Fruit fly (Drosophila melanogaster) whole organism, embryonic: ENCODE data around the gene RpS17.

Experiments used
- Antp ChIP-seq: fragments of 200-800 bp; sonication (Bioruptor generic); optimal IDR thresholded peaks from 3 replicates; lab custom pipeline; 2016; ENCODE audit warnings: missing biosample characterization, missing genetic modification characterization
- Blimp-1 ChIP-seq: fragments of 200-800 bp; sonication (Bioruptor generic); optimal IDR thresholded peaks from 3 replicates; lab custom pipeline; 2018; ENCODE audit warnings: missing biosample characterization, missing genetic modification characterization, mild to moderate bottlenecking, moderate library complexity, missing genetic modification reagents
- CG10209 ChIP-seq: fragments of 200-800 bp; sonication (Bioruptor generic); optimal IDR thresholded peaks from 3 replicates; lab custom pipeline; 2017; ENCODE audit warnings: missing biosample characterization, mild to moderate bottlenecking, missing genetic modification characterization, missing genetic modification reagents
- CG10565 ChIP-seq: fragments of 200-800 bp; sonication (Bioruptor generic); optimal IDR thresholded peaks from 3 replicates; lab custom pipeline; 2016; ENCODE audit warnings: missing biosample characterization, mild to moderate bottlenecking, missing genetic modification characterization
- CG11696 ChIP-seq: fragments of 200-800 bp; sonication (Bioruptor generic); IDR thresholded peaks from 2 replicates; pipeline ENCODE4 v1.3.6; 2022; ENCODE audit warnings: missing biosample characterization, missing genetic modification characterization
- CG12155 ChIP-seq: fragments of 200-800 bp; sonication (Bioruptor generic); optimal IDR thresholded peaks from 3 replicates; lab custom pipeline; 2016; ENCODE audit warnings: missing biosample characterization, missing genetic modification characterization
- CG15011 ChIP-seq: fragments of 200-800 bp; sonication (Bioruptor generic); optimal IDR thresholded peaks from 3 replicates; lab custom pipeline; 2018; ENCODE audit warnings: missing biosample characterization, mild to moderate bottlenecking, missing genetic modification characterization
- CG15601 ChIP-seq: fragments of 200-800 bp; sonication (Bioruptor generic); optimal IDR thresholded peaks from 3 replicates; lab custom pipeline; 2019; ENCODE audit warnings: missing biosample characterization, mild to moderate bottlenecking, missing genetic modification characterization, moderate library complexity
- CG16779 ChIP-seq: fragments of 200-800 bp; sonication (Bioruptor generic); IDR thresholded peaks from 2 replicates; pipeline ENCODE4 v1.3.6; 2022; ENCODE audit warnings: missing biosample characterization, missing genetic modification characterization
- CG17328 ChIP-seq: fragments of 200-800 bp; sonication (Bioruptor generic); IDR thresholded peaks from 2 replicates; pipeline ENCODE4 v1.3.6; 2022; ENCODE audit warnings: missing biosample characterization, missing genetic modification characterization
- CG18011 ChIP-seq: fragments of 200-800 bp; sonication (Bioruptor generic); optimal IDR thresholded peaks from 2 replicates; lab custom pipeline; 2017; ENCODE audit warnings: missing biosample characterization, missing genetic modification characterization, mild to moderate bottlenecking, moderate library complexity, missing genotype
- CG18619 ChIP-seq: fragments of 200-800 bp; sonication (Bioruptor generic); optimal IDR thresholded peaks from 3 replicates; lab custom pipeline; 2017; ENCODE audit warnings: missing biosample characterization, mild to moderate bottlenecking, missing genetic modification characterization
- CG18764 ChIP-seq: fragments of 200-800 bp; sonication (Bioruptor generic); optimal IDR thresholded peaks from 3 replicates; lab custom pipeline; 2016; ENCODE audit warnings: missing biosample characterization, missing genetic modification characterization
- CG2712 ChIP-seq: fragments of 200-800 bp; optimal IDR thresholded peaks from 3 replicates; lab custom pipeline; 2019; ENCODE audit warnings: missing biosample characterization, mild to moderate bottlenecking, missing genetic modification characterization, moderate library complexity
- CG3065 ChIP-seq: fragments of 200-800 bp; sonication (Bioruptor generic); optimal IDR thresholded peaks from 2 replicates; lab custom pipeline; 2016; ENCODE audit warnings: missing biosample characterization, missing genetic modification characterization
- CG32767 ChIP-seq: fragments of 200-800 bp; sonication (Bioruptor generic); IDR thresholded peaks from 2 replicates; pipeline ENCODE4 v1.3.6; 2022; ENCODE audit warnings: missing biosample characterization, missing genetic modification characterization
- CG3281 ChIP-seq: fragments of 200-800 bp; sonication (Bioruptor generic); optimal IDR thresholded peaks from 3 replicates; lab custom pipeline; 2017; ENCODE audit warnings: missing biosample characterization, mild to moderate bottlenecking, missing genetic modification characterization
- CG4328 ChIP-seq: fragments of 200-800 bp; sonication (Bioruptor generic); optimal IDR thresholded peaks from 3 replicates; lab custom pipeline; 2017; ENCODE audit warnings: missing biosample characterization, missing genetic modification reagents, missing genetic modification characterization
- CG4404 ChIP-seq: fragments of 200-800 bp; sonication (Bioruptor generic); IDR thresholded peaks from 2 replicates; pipeline ENCODE4 v1.3.6; 2022; ENCODE audit warnings: missing biosample characterization, missing genetic modification characterization
- CG6254 ChIP-seq: fragments of 200-800 bp; sonication (Bioruptor generic); optimal IDR thresholded peaks from 3 replicates; lab custom pipeline; 2017; ENCODE audit warnings: mild to moderate bottlenecking, missing biosample characterization, missing genetic modification reagents, missing genetic modification characterization
- CG6683 ChIP-seq: fragments of 200-800 bp; sonication (Bioruptor generic); optimal IDR thresholded peaks from 2 replicates; lab custom pipeline; 2017; ENCODE audit warnings: missing biosample characterization, mild to moderate bottlenecking, missing genetic modification characterization, missing genetic modification reagents
- CG8290 ChIP-seq, 3 experiments: fragments of 200-800 bp; sonication (Bioruptor generic); optimal IDR thresholded peaks; 2 replicates each; lab custom pipeline; 2016 to 2019; ENCODE audit warnings: missing biosample characterization in 3 of 3, missing genetic modification characterization in 3 of 3, mild to moderate bottlenecking in 2 of 3, moderate library complexity in 1 of 3
- CG9215 ChIP-seq: fragments of 200-800 bp; sonication (Bioruptor generic); IDR thresholded peaks from 2 replicates; pipeline ENCODE4 v1.3.6; 2022; ENCODE audit warnings: missing biosample characterization, missing genetic modification characterization
- CG9932 ChIP-seq: fragments of 200-800 bp; sonication (Bioruptor generic); IDR thresholded peaks from 2 replicates; pipeline ENCODE4 v1.3.6; 2022; ENCODE audit warnings: missing biosample characterization, missing genetic modification characterization
- Dll ChIP-seq: fragments of 200-800 bp; sonication (Bioruptor generic); IDR thresholded peaks from 4 replicates; pipeline ENCODE4 v1.3.6; 2022; ENCODE audit warnings: missing biosample characterization, missing genetic modification characterization; ENCODE audit not compliant: partially characterized antibody
- HLH3B ChIP-seq: fragments of 200-800 bp; sonication (Bioruptor generic); IDR thresholded peaks from 2 replicates; pipeline ENCODE4 v1.3.6; 2022; ENCODE audit warnings: missing biosample characterization, missing genetic modification characterization
- Hand ChIP-seq: fragments of 200-800 bp; sonication (Bioruptor generic); optimal IDR thresholded peaks from 2 replicates; lab custom pipeline; 2017; ENCODE audit warnings: mild to moderate bottlenecking, missing biosample characterization, missing genetic modification reagents, missing genetic modification characterization
- Hr3 ChIP-seq: fragments of 200-800 bp; sonication (Bioruptor generic); optimal IDR thresholded peaks from 3 replicates; lab custom pipeline; 2016; ENCODE audit warnings: missing biosample characterization, missing genetic modification characterization
- Meics ChIP-seq: fragments of 200-800 bp; sonication (Bioruptor generic); optimal IDR thresholded peaks from 2 replicates; lab custom pipeline; 2017; ENCODE audit warnings: missing biosample characterization, mild to moderate bottlenecking, missing genetic modification characterization
- Neu2 ChIP-seq: fragments of 200-800 bp; sonication (Bioruptor generic); optimal IDR thresholded peaks from 3 replicates; lab custom pipeline; 2016; ENCODE audit warnings: missing biosample characterization, missing genetic modification characterization, borderline replicate concordance
- Nf-YA ChIP-seq: fragments of 200-800 bp; sonication (Bioruptor generic); IDR thresholded peaks from 2 replicates; pipeline ENCODE4 v1.3.6; 2022; ENCODE audit warnings: missing biosample characterization, missing genetic modification characterization
- Nf-YC ChIP-seq: fragments of 200-800 bp; optimal IDR thresholded peaks from 3 replicates; lab custom pipeline; 2019; ENCODE audit warnings: missing biosample characterization, mild to moderate bottlenecking, missing genetic modification characterization, moderate library complexity
- Oli ChIP-seq: fragments of 200-800 bp; sonication (Bioruptor generic); optimal IDR thresholded peaks from 2 replicates; lab custom pipeline; 2018; ENCODE audit warnings: missing biosample characterization, mild to moderate bottlenecking, missing genetic modification characterization, moderate library complexity
- Sin3A ChIP-seq: fragments of >200 bp; optimal IDR thresholded peaks from 2 replicates; lab custom pipeline; 2018
- abd-A ChIP-seq: fragments of 200-800 bp; sonication (Bioruptor generic); optimal IDR thresholded peaks from 3 replicates; lab custom pipeline; 2019; ENCODE audit warnings: missing biosample characterization, mild to moderate bottlenecking, missing genetic modification characterization, moderate library complexity
- bigmax ChIP-seq: fragments of 200-800 bp; sonication (Bioruptor generic); optimal IDR thresholded peaks from 2 replicates; lab custom pipeline; 2018; ENCODE audit warnings: missing biosample characterization, mild to moderate bottlenecking, missing genetic modification characterization
- chn ChIP-seq: fragments of 200-800 bp; sonication (Bioruptor generic); optimal IDR thresholded peaks from 2 replicates; lab custom pipeline; 2016; ENCODE audit warnings: missing biosample characterization, missing genetic modification characterization
- fd96Cb ChIP-seq: fragments of 200-800 bp; sonication (Bioruptor generic); optimal IDR thresholded peaks from 2 replicates; lab custom pipeline; 2018; ENCODE audit warnings: missing biosample characterization, mild to moderate bottlenecking, missing genetic modification characterization, moderate library complexity
- gro ChIP-seq: fragments of 200-800 bp; sonication (Bioruptor generic); optimal IDR thresholded peaks from 2 replicates; lab custom pipeline; 2016; ENCODE audit warnings: missing biosample characterization, missing genetic modification characterization
- inv ChIP-seq: fragments of 200-800 bp; sonication (Bioruptor generic); IDR thresholded peaks from 2 replicates; pipeline ENCODE4 v1.3.6; 2022; ENCODE audit warnings: missing biosample characterization, missing genetic modification characterization; ENCODE audit not compliant: partially characterized antibody
- lbe ChIP-seq: fragments of 200-800 bp; sonication (Bioruptor generic); optimal IDR thresholded peaks from 2 replicates; lab custom pipeline; 2016; ENCODE audit warnings: missing biosample characterization, mild to moderate bottlenecking, missing genetic modification characterization
- lov ChIP-seq, 2 experiments: fragments of 200-800 bp in 1 of 2; fragments of >200 bp in 1 of 2; sonication (Bioruptor generic) in 1 of 2; IDR thresholded peaks in 1 of 2; optimal IDR thresholded peaks in 1 of 2; 2 replicates in 1 of 2; 3 replicates in 1 of 2; pipeline versions ENCODE4 v1.3.6 to Lab custom; 2017 to 2022; ENCODE audit warnings: missing biosample characterization in 1 of 2, missing genetic modification characterization in 1 of 2
- pfk ChIP-seq: fragments of 200-800 bp; sonication (Bioruptor generic); optimal IDR thresholded peaks from 2 replicates; lab custom pipeline; 2018; ENCODE audit warnings: missing biosample characterization, mild to moderate bottlenecking, missing genetic modification characterization, moderate library complexity
- pnt ChIP-seq: fragments of 200-800 bp; sonication (Bioruptor generic); optimal IDR thresholded peaks from 3 replicates; lab custom pipeline; 2016; ENCODE audit warnings: missing biosample characterization, missing genetic modification characterization
- sc ChIP-seq, 3 experiments: fragments of >200 bp in 2 of 3; fragments of 200-800 bp in 1 of 3; sonication (Bioruptor generic) in 1 of 3; optimal IDR thresholded peaks; 2 replicates in 2 of 3; 3 replicates in 1 of 3; lab custom pipeline; 2017; ENCODE audit warnings: mild to moderate bottlenecking in 1 of 3, missing biosample characterization in 1 of 3, missing genetic modification characterization in 1 of 3, missing genetic modification reagents in 1 of 3
- sens-2 ChIP-seq: fragments of 200-800 bp; sonication (Bioruptor generic); IDR thresholded peaks from 2 replicates; pipeline ENCODE4 v1.3.6; 2022; ENCODE audit warnings: missing biosample characterization, missing genetic modification characterization
- sqz ChIP-seq: fragments of 200-800 bp; sonication (Bioruptor generic); optimal IDR thresholded peaks from 3 replicates; lab custom pipeline; 2018; ENCODE audit warnings: missing biosample characterization, mild to moderate bottlenecking, missing genetic modification characterization
- tx ChIP-seq: fragments of 200-800 bp; sonication (Bioruptor generic); optimal IDR thresholded peaks from 2 replicates; lab custom pipeline; 2016; ENCODE audit warnings: missing biosample characterization, missing genetic modification characterization
- zfh2 ChIP-seq: fragments of 200-800 bp; sonication (Bioruptor generic); optimal IDR thresholded peaks from 2 replicates; lab custom pipeline; 2016; ENCODE audit warnings: missing biosample characterization, missing genetic modification characterization

The RpS17 gene

dm6 chr3L:9397156-9397555, 32.5 kb downstream of the RpS17 start (continued):
- no peak for TF ChIP-seq lov (optimal IDR thresholded peaks at IDR 0.05; lab: Kevin White, UChicago)
- TF ChIP-seq lov (GFP tag; IDR thresholded peaks at IDR 0.05; lab: Robert Waterston, UW): peak; percentile 62; the same call in 1 of the 3 replicates
- peak; percentile 34 for TF ChIP-seq CG6254 (GFP tag; lab: Kevin White, UChicago)
- no peak for TF ChIP-seq Hr3 (GFP tag; lab: Kevin White, UChicago)
- peak; percentile 66 for TF ChIP-seq CG10209
- peak; percentile 66 for TF ChIP-seq sqz (GFP tag; lab: Kevin White, UChicago)
- peak; percentile 16 for TF ChIP-seq zfh2 (GFP tag; lab: Kevin White, UChicago)
- 0 out of 2 replicates have a peak, but pooled peaks have one; percentile 6 for TF ChIP-seq CG11696 (GFP tag; lab: Robert Waterston, UW)
- TF ChIP-seq CG18619 (GFP tag; lab: Kevin White, UChicago): peak; percentile 52
- no peak for TF ChIP-seq CG4404 (GFP tag; lab: Robert Waterston, UW)
- TF ChIP-seq CG9215: no peak
- TF ChIP-seq CG16779 (GFP tag; lab: Robert Waterston, UW): 0 out of 2 replicates have a peak, but pooled peaks have one; percentile 48
- peak; percentile 90 for TF ChIP-seq Meics (GFP tag; lab: Kevin White, UChicago)
- TF ChIP-seq inv (GFP tag; lab: Robert Waterston, UW): no peak
- no peak for TF ChIP-seq chn (GFP tag; lab: Kevin White, UChicago)
- TF ChIP-seq CG8290 (GFP tag; optimal IDR thresholded peaks at IDR 0.05; lab: Kevin White, UChicago): peak; percentile 53
- peak in 1 of 2 experiments; percentile 91 for TF ChIP-seq CG8290 (tag; optimal IDR thresholded peaks at IDR 0.05; lab: Kevin White, UChicago)
- no peak for TF ChIP-seq Sin3A (lab: Kevin White, UChicago)
- peak; percentile 3 for TF ChIP-seq Hand (GFP tag; lab: Kevin White, UChicago)
- TF ChIP-seq Blimp-1 (GFP tag; lab: Kevin White, UChicago): peak; percentile 58
- TF ChIP-seq CG15601 (tag; lab: Kevin White, UChicago): peak; percentile 36
- peak; percentile 22 for TF ChIP-seq Nf-YC (tag; lab: Kevin White, UChicago)
- no peak for TF ChIP-seq CG9932 (GFP tag; lab: Robert Waterston, UW)
- TF ChIP-seq gro: peak; percentile 94
- TF ChIP-seq CG2712 (tag; lab: Kevin White, UChicago): peak; percentile 47
- peak; percentile 87 for TF ChIP-seq CG15011 (GFP tag; lab: Kevin White, UChicago)
- peak; percentile 16; the same call in 1 of the 2 replicates for TF ChIP-seq CG17328 (GFP tag; lab: Robert Waterston, UW)
- peak; percentile 81 for TF ChIP-seq CG6683 (GFP tag; lab: Kevin White, UChicago)
- TF ChIP-seq CG3065 (GFP tag; lab: Kevin White, UChicago): no peak
- TF ChIP-seq lbe (GFP tag; lab: Kevin White, UChicago): peak; percentile 16
- 0 out of 2 replicates have a peak, but pooled peaks have one; percentile 31 for TF ChIP-seq Nf-YA (GFP tag; lab: Robert Waterston, UW)
- TF ChIP-seq CG4328 (GFP tag; lab: Kevin White, UChicago): peak; percentile 70
- peak; percentile 48 for TF ChIP-seq CG18764 (GFP tag; lab: Kevin White, UChicago)
- TF ChIP-seq sens-2: no peak
- TF ChIP-seq Dll (GFP tag; lab: Robert Waterston, UW): no peak
- TF ChIP-seq Antp (GFP tag; lab: Kevin White, UChicago): peak; percentile 28
- no peak for TF ChIP-seq Neu2 (GFP tag; lab: Kevin White, UChicago)
- TF ChIP-seq CG10565: no peak
- no peak for TF ChIP-seq CG18011 (GFP tag; lab: Kevin White, UChicago)
- TF ChIP-seq pfk: peak; percentile 69
- TF ChIP-seq fd96Cb (tag; lab: Kevin White, UChicago): no peak
- no peak for TF ChIP-seq abd-A (tag; lab: Kevin White, UChicago)
- TF ChIP-seq CG12155 (GFP tag; lab: Kevin White, UChicago): no peak
- TF ChIP-seq Oli (tag; lab: Kevin White, UChicago): no peak
- TF ChIP-seq CG3281 (GFP tag; lab: Kevin White, UChicago): peak; percentile 91
- TF ChIP-seq bigmax (GFP tag; lab: Kevin White, UChicago): peak; percentile 27
- TF ChIP-seq HLH3B (GFP tag; lab: Robert Waterston, UW): peak; percentile 51; the same call in 1 of the 2 replicates
- TF ChIP-seq tx (GFP tag; lab: Kevin White, UChicago): no peak
- peak; percentile 25 for TF ChIP-seq pnt (GFP tag; lab: Kevin White, UChicago)
- TF ChIP-seq CG32767 (GFP tag; lab: Robert Waterston, UW): no peak
- no peak for TF ChIP-seq sc (optimal IDR thresholded peaks at IDR 0.05; lab: Kevin White, UChicago)
- TF ChIP-seq sc (GFP tag; optimal IDR thresholded peaks at IDR 0.05; lab: Kevin White, UChicago): peak; percentile 28
